Worm (Caenorhabditis elegans) whole organism, late embryonic: ENCODE data around the gene acer-1.

Experiments
- C38D4.7 ChIP-seq: fragments of 200-800 bp; sonication (Bioruptor generic); optimal IDR thresholded peaks from 2 replicates; lab custom pipeline; 2018; ENCODE audit warnings: mild to moderate bottlenecking, missing genetic modification characterization, moderate library complexity, missing compliant biosample characterization
- ama-1 ChIP-seq: fragments of 150-350 bp; optimal IDR thresholded peaks from 2 replicates; lab custom pipeline; 2014
- ceh-14 ChIP-seq: sonication (generic microtip); optimal IDR thresholded peaks from 2 replicates; lab custom pipeline; 2016; ENCODE audit warnings: missing genotype, missing genetic modification characterization, missing compliant biosample characterization
- ceh-19 ChIP-seq: fragments of 200-800 bp; sonication (Bioruptor generic); optimal IDR thresholded peaks from 2 replicates; lab custom pipeline; 2018; ENCODE audit warnings: mild to moderate bottlenecking, missing genetic modification characterization, missing compliant biosample characterization
- ceh-22 ChIP-seq: sonication (generic microtip); optimal IDR thresholded peaks from 2 replicates; lab custom pipeline; 2017; ENCODE audit warnings: missing biosample characterization, missing genetic modification characterization
- ceh-30 ChIP-seq: fragments of 150-350 bp; optimal IDR thresholded peaks from 2 replicates; lab custom pipeline; 2014; ENCODE audit warnings: missing biosample characterization, missing genetic modification characterization
- ceh-45 ChIP-seq: fragments of 200-800 bp; sonication (Bioruptor generic); IDR thresholded peaks from 2 replicates; pipeline ENCODE4 v1.3.6; 2022; ENCODE audit warnings: missing genetic modification reagents, missing genetic modification characterization, missing compliant biosample characterization
- ceh-9 ChIP-seq: sonication (generic microtip); optimal IDR thresholded peaks from 2 replicates; lab custom pipeline; 2016; ENCODE audit warnings: mild to moderate bottlenecking, missing genetic modification characterization, inconsistent platforms, missing compliant biosample characterization
- dve-1 ChIP-seq: sonication (generic microtip); optimal IDR thresholded peaks from 2 replicates; lab custom pipeline; 2017; ENCODE audit warnings: antibody characterized with exemption, mild to moderate bottlenecking, missing genetic modification characterization, missing compliant biosample characterization
- elt-2 ChIP-seq: sonication (generic microtip); optimal IDR thresholded peaks from 2 replicates; lab custom pipeline; 2016; ENCODE audit warnings: missing genetic modification reagents, missing genetic modification characterization, missing compliant biosample characterization
- elt-4 ChIP-seq: sonication (generic microtip); optimal IDR thresholded peaks from 2 replicates; lab custom pipeline; 2016; ENCODE audit warnings: missing genetic modification characterization, missing compliant biosample characterization
- ets-4 ChIP-seq: sonication (generic microtip); optimal IDR thresholded peaks from 2 replicates; lab custom pipeline; 2016; ENCODE audit warnings: missing genetic modification characterization, missing compliant biosample characterization
- fax-1 ChIP-seq: sonication (generic microtip); optimal IDR thresholded peaks from 2 replicates; lab custom pipeline; 2016; ENCODE audit warnings: missing genotype, missing genetic modification characterization, missing compliant biosample characterization
- fkh-6 ChIP-seq: sonication (generic microtip); optimal IDR thresholded peaks from 2 replicates; lab custom pipeline; 2016; ENCODE audit warnings: missing genetic modification characterization, missing compliant biosample characterization
- gmeb-2 ChIP-seq: sonication (generic microtip); optimal IDR thresholded peaks from 2 replicates; lab custom pipeline; 2016; ENCODE audit warnings: missing genetic modification characterization, inconsistent platforms, missing compliant biosample characterization
- hlh-13 ChIP-seq: fragments of 200-800 bp; sonication (Bioruptor generic); optimal IDR thresholded peaks from 2 replicates; lab custom pipeline; 2018; ENCODE audit warnings: mild to moderate bottlenecking, missing genetic modification characterization, missing compliant biosample characterization
- hlh-15 ChIP-seq: sonication (generic microtip); optimal IDR thresholded peaks from 2 replicates; lab custom pipeline; 2016; ENCODE audit warnings: missing genetic modification characterization, missing compliant biosample characterization
- hlh-30 ChIP-seq: sonication (generic microtip); optimal IDR thresholded peaks from 2 replicates; lab custom pipeline; 2017; ENCODE audit warnings: antibody characterized with exemption, missing genetic modification characterization, missing compliant biosample characterization; ENCODE audit not compliant: insufficient read depth
- hlh-6 ChIP-seq: sonication (generic microtip); optimal IDR thresholded peaks from 2 replicates; lab custom pipeline; 2016; ENCODE audit warnings: missing genotype, missing genetic modification characterization, missing compliant biosample characterization
- lin-11 ChIP-seq: fragments of 200-800 bp; sonication (Bioruptor generic); optimal IDR thresholded peaks from 2 replicates; lab custom pipeline; 2018; ENCODE audit warnings: mild to moderate bottlenecking, missing genetic modification characterization, missing compliant biosample characterization
- madf-2 ChIP-seq: sonication (generic microtip); optimal IDR thresholded peaks from 2 replicates; lab custom pipeline; 2017; ENCODE audit warnings: missing genetic modification characterization, missing compliant biosample characterization
- nfya-1 ChIP-seq: sonication (generic microtip); optimal IDR thresholded peaks from 2 replicates; lab custom pipeline; 2017; ENCODE audit warnings: missing genetic modification characterization, mild to moderate bottlenecking, missing compliant biosample characterization, antibody characterized with exemption, moderate library complexity
- nhr-11 ChIP-seq: fragments of 150-350 bp; optimal IDR thresholded peaks from 2 replicates; lab custom pipeline; 2014; ENCODE audit warnings: missing biosample characterization, missing genetic modification characterization
- pag-3 ChIP-seq: sonication (generic microtip); optimal IDR thresholded peaks from 2 replicates; lab custom pipeline; 2016; ENCODE audit warnings: missing compliant biosample characterization, missing genetic modification characterization, borderline replicate concordance
- rnt-1 ChIP-seq: sonication (generic microtip); optimal IDR thresholded peaks from 2 replicates; lab custom pipeline; 2016; ENCODE audit warnings: missing genetic modification characterization, missing compliant biosample characterization
- sdc-2 ChIP-seq: sonication (generic microtip); optimal IDR thresholded peaks from 2 replicates; lab custom pipeline; 2016; ENCODE audit warnings: missing genotype, missing genetic modification characterization, missing compliant biosample characterization
- syd-9 ChIP-seq: sonication (generic microtip); optimal IDR thresholded peaks from 2 replicates; lab custom pipeline; 2016; ENCODE audit warnings: mild to moderate bottlenecking, missing genetic modification characterization, moderate library complexity, missing compliant biosample characterization
- unc-3 ChIP-seq, 2 experiments: fragments of 200-800 bp in 1 of 2; sonication (Bioruptor generic) in 1 of 2; sonication (generic microtip) in 1 of 2; conservative IDR thresholded peaks in 1 of 2; optimal IDR thresholded peaks in 1 of 2; 2 replicates each; pipeline versions ENCODE4 v1.3.6 to Lab custom; 2016 to 2022; ENCODE audit warnings: missing compliant biosample characterization in 2 of 2, missing genetic modification characterization in 2 of 2, missing genetic modification reagents in 1 of 2
- unc-42 ChIP-seq: sonication (generic microtip); optimal IDR thresholded peaks from 2 replicates; lab custom pipeline; 2016; ENCODE audit warnings: missing genotype, missing genetic modification characterization, missing compliant biosample characterization
- unc-55 ChIP-seq: sonication (generic microtip); optimal IDR thresholded peaks from 2 replicates; lab custom pipeline; 2017; ENCODE audit warnings: missing biosample characterization, missing genetic modification reagents, missing genetic modification characterization
- unc-86 ChIP-seq: sonication (generic microtip); optimal IDR thresholded peaks from 2 replicates; lab custom pipeline; 2016; ENCODE audit warnings: missing genetic modification characterization, missing compliant biosample characterization
- ztf-16 ChIP-seq: sonication (generic microtip); optimal IDR thresholded peaks from 2 replicates; lab custom pipeline; 2017; ENCODE audit warnings: missing genetic modification characterization, missing compliant biosample characterization

Gene acer-1

ce11 chrII:6888661-6889579, 1.3 kb downstream of the acer-1 start:
- TF ChIP-seq ets-4 (no peak), gmeb-2 (tag; lab: Kevin White, UChicago) (no peak), dve-1 (tag; lab: Kevin White, UChicago) (no peak), unc-3 (GFP tag; conservative IDR thresholded peaks at IDR 0.05; lab: Robert Waterston, UW) (no peak), unc-3 (tag; optimal IDR thresholded peaks at IDR 0.05; lab: Kevin White, UChicago) (no peak), hlh-6 (tag; lab: Kevin White, UChicago) (no peak), madf-2 (tag; lab: Kevin White, UChicago) (no peak), ama-1 (lab: Kevin White, UChicago) (no peak), unc-55 (no peak), nfya-1 (tag; lab: Kevin White, UChicago) (no peak), ceh-45 (GFP tag; lab: Robert Waterston, UW) (no peak), unc-42 (tag; lab: Kevin White, UChicago) (no peak), fkh-6 (no peak), syd-9 (tag; lab: Kevin White, UChicago) (no peak), ceh-14 (tag; lab: Kevin White, UChicago) (no peak), rnt-1 (tag; lab: Kevin White, UChicago) (no peak), hlh-15 (no peak)

- TF ChIP-seq ceh-9 (tag; lab: Kevin White, UChicago): no peak
- no peak for TF ChIP-seq ceh-30 (tag; lab: Kevin White, UChicago)
- TF ChIP-seq elt-4 (tag; lab: Kevin White, UChicago): no peak
- TF ChIP-seq ztf-16 (tag; lab: Kevin White, UChicago): no peak
- no peak for TF ChIP-seq ceh-22 (tag; lab: Kevin White, UChicago)
- TF ChIP-seq sdc-2 (tag; lab: Kevin White, UChicago): no peak
- TF ChIP-seq unc-86 (tag; lab: Kevin White, UChicago): no peak
- TF ChIP-seq fax-1 (tag; lab: Kevin White, UChicago): no peak
- no peak for TF ChIP-seq pag-3 (tag; lab: Kevin White, UChicago)
- no peak for TF ChIP-seq unc-55
- TF ChIP-seq unc-3 (GFP tag; conservative IDR thresholded peaks at IDR 0.05; lab: Robert Waterston, UW): no peak
- TF ChIP-seq unc-3 (tag; optimal IDR thresholded peaks at IDR 0.05; lab: Kevin White, UChicago): no peak
- no peak for TF ChIP-seq hlh-13
- TF ChIP-seq ets-4: no peak
- no peak for TF ChIP-seq ceh-19 (GFP tag; lab: Kevin White, UChicago)
- no peak for TF ChIP-seq lin-11 (tag; lab: Kevin White, UChicago)
- no peak for TF ChIP-seq hlh-15
- no peak for TF ChIP-seq hlh-30 (tag; lab: Kevin White, UChicago)
- TF ChIP-seq, all 69 proteins: peak for 0
These were observed 2.0 kb downstream of the acer-1 start for ce11 chrII:6888211-6888610.

- no peak for TF ChIP-seq unc-42 (tag; lab: Kevin White, UChicago)
- no peak for TF ChIP-seq elt-4 (tag; lab: Kevin White, UChicago)
- TF ChIP-seq ceh-19 (GFP tag; lab: Kevin White, UChicago): no peak
- peak; percentile 42 for TF ChIP-seq elt-2 (tag; lab: Kevin White, UChicago)
- TF ChIP-seq C38D4.7 (GFP tag; lab: Kevin White, UChicago): no peak
These were observed 2.7 kb downstream of the acer-1 start, which contains the start of gene pmp-2 for ce11 chrII:6887319-6888005. pmp-2 (minus strand) TSS chrII:6887805.

- no peak for TF ChIP-seq nhr-11
These were observed 5.6 kb downstream of the acer-1 start for ce11 chrII:6884568-6884967.
